Worm (Caenorhabditis elegans) whole organism, L1 larva: ENCODE results near the gene srxa-1.

ENCODE experiments used
- C04F5.9 ChIP-seq: sonication (generic microtip); optimal IDR thresholded peaks from 2 replicates; lab custom pipeline; 2016; ENCODE audit warnings: missing genetic modification characterization, missing compliant biosample characterization
- C16A3.4 ChIP-seq: fragments of 150-350 bp; optimal IDR thresholded peaks from 2 replicates; lab custom pipeline; 2014; ENCODE audit warnings: missing biosample characterization, missing genetic modification characterization
- Y116A8C.19 ChIP-seq: sonication (generic microtip); optimal IDR thresholded peaks from 2 replicates; lab custom pipeline; 2016; ENCODE audit warnings: missing compliant biosample characterization, missing genetic modification characterization, borderline replicate concordance
- ama-1 ChIP-seq: fragments of 150-350 bp; optimal IDR thresholded peaks from 2 replicates; lab custom pipeline; 2014
- blmp-1 ChIP-seq: fragments of 150-350 bp; optimal IDR thresholded peaks from 2 replicates; lab custom pipeline; 2014; ENCODE audit warnings: missing biosample characterization, missing genetic modification characterization
- ceh-8 ChIP-seq: fragments of 200-800 bp; sonication (Bioruptor generic); optimal IDR thresholded peaks from 2 replicates; lab custom pipeline; 2018; ENCODE audit warnings: mild to moderate bottlenecking, missing genetic modification characterization, moderate library complexity, missing compliant biosample characterization
- ceh-88 ChIP-seq: fragments of 200-800 bp; sonication (Bioruptor generic); IDR thresholded peaks from 2 replicates; pipeline ENCODE4 v1.3.6; 2022; ENCODE audit warnings: missing genetic modification characterization, missing compliant biosample characterization
- ceh-90 ChIP-seq: sonication (generic microtip); optimal IDR thresholded peaks from 2 replicates; lab custom pipeline; 2016; ENCODE audit warnings: missing genetic modification characterization, missing compliant biosample characterization
- dsc-1 ChIP-seq: sonication (generic microtip); optimal IDR thresholded peaks from 2 replicates; lab custom pipeline; 2016; ENCODE audit warnings: mild to moderate bottlenecking, missing genetic modification characterization, missing compliant biosample characterization
- efl-1 ChIP-seq, 4 experiments: fragments of 150-350 bp; optimal IDR thresholded peaks in 3 of 4; peaks in 1 of 4; 1 replicate in 1 of 4; 2 replicates in 3 of 4; lab custom pipeline; 2014; ENCODE audit warnings: missing biosample characterization in 2 of 4, missing genetic modification characterization in 2 of 4, missing genetic modification reagents in 2 of 4
- egl-13 ChIP-seq: sonication (generic microtip); optimal IDR thresholded peaks from 2 replicates; lab custom pipeline; 2016; ENCODE audit warnings: missing genotype, missing genetic modification reagents, missing genetic modification characterization, missing compliant biosample characterization
- elt-3 ChIP-seq, 6 experiments: fragments of 150-350 bp in 1 of 6; sonication (generic microtip); optimal IDR thresholded peaks; 2 replicates each; lab custom pipeline; 2017 to 2018; ENCODE audit warnings: missing biosample characterization in 6 of 6, missing genetic modification characterization in 6 of 6, inconsistent platforms in 1 of 6
- fkh-8 ChIP-seq: sonication (generic microtip); optimal IDR thresholded peaks from 2 replicates; lab custom pipeline; 2016; ENCODE audit warnings: mild to moderate bottlenecking, missing genetic modification characterization, missing compliant biosample characterization
- grh-1 ChIP-seq: fragments of 200-800 bp; sonication (Bioruptor generic); IDR thresholded peaks from 2 replicates; pipeline ENCODE4 v1.3.6; 2022; ENCODE audit warnings: missing genetic modification reagents, missing genetic modification characterization, missing compliant biosample characterization
- hpl-2 ChIP-seq: fragments of 150-350 bp; optimal IDR thresholded peaks from 2 replicates; lab custom pipeline; 2014; ENCODE audit warnings: missing biosample characterization, missing genetic modification reagents, missing genetic modification characterization
- isw-1 ChIP-seq: fragments of 200-800 bp; sonication (Bioruptor generic); IDR thresholded peaks from 2 replicates; pipeline ENCODE4 v1.3.6; 2022; ENCODE audit warnings: missing genetic modification characterization, missing compliant biosample characterization
- jun-1 ChIP-seq: fragments of 150-350 bp; optimal IDR thresholded peaks from 2 replicates; lab custom pipeline; 2014; ENCODE audit warnings: missing biosample characterization, missing genetic modification reagents, missing genetic modification characterization
- lin-15B ChIP-seq: fragments of 150-350 bp; sonication (generic microtip); optimal IDR thresholded peaks from 3 replicates; lab custom pipeline; 2014; ENCODE audit warnings: missing biosample characterization, missing genetic modification characterization
- lin-39 ChIP-seq: fragments of 150-350 bp; optimal IDR thresholded peaks from 2 replicates; lab custom pipeline; 2014; ENCODE audit warnings: missing biosample characterization, missing genetic modification reagents, missing genetic modification characterization
- mab-9 ChIP-seq: fragments of 200-800 bp; sonication (Bioruptor generic); IDR thresholded peaks from 2 replicates; pipeline ENCODE4 v1.3.6; 2022; ENCODE audit warnings: missing genetic modification reagents, missing genetic modification characterization, missing compliant biosample characterization
- mdl-1 ChIP-seq, 2 experiments: fragments of 150-350 bp; optimal IDR thresholded peaks; 2 replicates each; lab custom pipeline; 2014 to 2017; ENCODE audit warnings: missing biosample characterization in 2 of 2, missing genetic modification characterization in 2 of 2, inconsistent platforms in 1 of 2
- nhr-11 ChIP-seq: fragments of 150-350 bp; optimal IDR thresholded peaks from 2 replicates; lab custom pipeline; 2014; ENCODE audit warnings: missing biosample characterization, missing genetic modification characterization
- nhr-19 ChIP-seq: fragments of 200-800 bp; sonication (Bioruptor generic); conservative IDR thresholded peaks from 2 replicates; pipeline ENCODE4 v1.3.6; 2022; ENCODE audit warnings: missing genetic modification characterization, missing compliant biosample characterization
- nhr-237 ChIP-seq: fragments of 150-350 bp; optimal IDR thresholded peaks from 2 replicates; lab custom pipeline; 2014; ENCODE audit warnings: missing biosample characterization, missing genetic modification characterization
- nhr-71 ChIP-seq: sonication (generic microtip); optimal IDR thresholded peaks from 2 replicates; lab custom pipeline; 2016; ENCODE audit warnings: mild to moderate bottlenecking, missing genetic modification characterization, moderate library complexity, missing compliant biosample characterization
- nhr-84 ChIP-seq: sonication (generic microtip); optimal IDR thresholded peaks from 2 replicates; lab custom pipeline; 2017; ENCODE audit warnings: missing biosample characterization, missing genetic modification characterization
- nhr-85 ChIP-seq: sonication (generic microtip); peaks from one replicate; lab custom pipeline; 2016; ENCODE audit warnings: missing genetic modification characterization, inconsistent platforms, missing compliant biosample characterization
- nhr-90 ChIP-seq: sonication (generic microtip); optimal IDR thresholded peaks from 2 replicates; lab custom pipeline; 2016; ENCODE audit warnings: mild to moderate bottlenecking, missing genetic modification characterization, missing compliant biosample characterization; ENCODE audit not compliant: poor library complexity
- rnt-1 ChIP-seq: sonication (generic microtip); optimal IDR thresholded peaks from 2 replicates; lab custom pipeline; 2016; ENCODE audit warnings: mild to moderate bottlenecking, missing genetic modification characterization, moderate library complexity, missing compliant biosample characterization
- skn-1 ChIP-seq: fragments of 150-350 bp; optimal IDR thresholded peaks from 2 replicates; lab custom pipeline; 2014; ENCODE audit warnings: missing biosample characterization, missing genetic modification characterization
- snu-23 ChIP-seq: sonication (generic microtip); optimal IDR thresholded peaks from 2 replicates; lab custom pipeline; 2016; ENCODE audit warnings: missing genetic modification characterization, missing compliant biosample characterization
- sptf-1 ChIP-seq: fragments of 150-350 bp; optimal IDR thresholded peaks from 2 replicates; lab custom pipeline; 2014; ENCODE audit warnings: missing biosample characterization, missing genetic modification characterization
- sup-37 ChIP-seq: fragments of 200-800 bp; sonication (Bioruptor generic); optimal IDR thresholded peaks from 2 replicates; lab custom pipeline; 2018; ENCODE audit warnings: mild to moderate bottlenecking, missing genetic modification characterization, missing compliant biosample characterization
- swsn-7 ChIP-seq: sonication (generic microtip); optimal IDR thresholded peaks from 2 replicates; lab custom pipeline; 2016; ENCODE audit warnings: missing genetic modification characterization, missing compliant biosample characterization
- unc-30 ChIP-seq: sonication (generic microtip); optimal IDR thresholded peaks from 2 replicates; lab custom pipeline; 2017; ENCODE audit warnings: missing biosample characterization, missing genetic modification characterization
- unc-98 ChIP-seq: fragments of 200-800 bp; sonication (Bioruptor generic); IDR thresholded peaks from 2 replicates; pipeline ENCODE4 v1.3.6; 2022; ENCODE audit warnings: missing genetic modification characterization, missing compliant biosample characterization
- vab-15 ChIP-seq: sonication (generic microtip); optimal IDR thresholded peaks from 2 replicates; lab custom pipeline; 2017; ENCODE audit warnings: missing genotype, mild to moderate bottlenecking, missing genetic modification characterization, missing compliant biosample characterization

Gene srxa-1

ce11 chrV:20713620-20714019 is 18.3 kb upstream of the srxa-1 start, which contains the start of gene Y44A6C.1:
Gene Y44A6C.1, plus strand, starts transcription at chrV:20713920.
- TF ChIP-seq nhr-71 (peak; percentile 22), hpl-2 (GFP tag; lab: Kevin White, UChicago) (no peak)

ce11 chrV:20714503-20714902 is 17.4 kb upstream of the srxa-1 start:
- no peak for TF ChIP-seq ceh-88 (GFP tag; lab: Robert Waterston, UW)
- no peak for TF ChIP-seq fkh-8 (tag; lab: Kevin White, UChicago)
- no peak for TF ChIP-seq C04F5.9
- peak; percentile 11 for TF ChIP-seq ama-1 (lab: Kevin White, UChicago)
- TF ChIP-seq nhr-237 (tag; lab: Kevin White, UChicago): no peak
- TF ChIP-seq jun-1: no peak

- TF ChIP-seq dsc-1 (tag; lab: Kevin White, UChicago) (peak; percentile 1), ceh-8 (no peak), efl-1 (optimal IDR thresholded peaks at IDR 0.05; lab: Kevin White, UChicago) (no peak), efl-1 (GFP tag; optimal IDR thresholded peaks at IDR 0.05 in 1 of 2; lab: Kevin White, UChicago) (peak in 1 of 2 experiments; percentile 70)
- TF ChIP-seq, all 84 proteins: peak for 2
Observed at ce11 chrV:20716267-20716666, 15.6 kb upstream of the srxa-1 start.

- TF ChIP-seq nhr-19: no peak
- no peak for TF ChIP-seq nhr-11
- TF ChIP-seq dsc-1 (tag; lab: Kevin White, UChicago): no peak
- no peak for TF ChIP-seq C04F5.9
- TF ChIP-seq C16A3.4 (tag; lab: Kevin White, UChicago): no peak
- TF ChIP-seq sup-37: peak; percentile 23
- peak; percentile 24 for TF ChIP-seq nhr-85 (tag; lab: Kevin White, UChicago)
- TF ChIP-seq vab-15 (tag; lab: Kevin White, UChicago): no peak
- TF ChIP-seq unc-30: no peak
- no peak for TF ChIP-seq mdl-1 (tag; optimal IDR thresholded peaks at IDR 0.05; lab: Kevin White, UChicago)
- no peak for TF ChIP-seq skn-1
- no peak for TF ChIP-seq isw-1 (GFP tag; lab: Robert Waterston, UW)
- TF ChIP-seq grh-1: no peak
- TF ChIP-seq nhr-84 (tag; lab: Kevin White, UChicago): no peak
- no peak for TF ChIP-seq swsn-7
- TF ChIP-seq ceh-90: no peak
- no peak for TF ChIP-seq mab-9 (GFP tag; lab: Robert Waterston, UW)
- no peak for TF ChIP-seq lin-15B (tag; lab: Kevin White, UChicago)
- TF ChIP-seq blmp-1 (tag; lab: Kevin White, UChicago): no peak
- TF ChIP-seq Y116A8C.19 (tag; lab: Kevin White, UChicago): no peak
- no peak for TF ChIP-seq sptf-1 (tag; lab: Kevin White, UChicago)
- no peak for TF ChIP-seq lin-39
- no peak for TF ChIP-seq elt-3 (tag; optimal IDR thresholded peaks at IDR 0.05; lab: Kevin White, UChicago)
- peak; percentile 18 for TF ChIP-seq rnt-1
- TF ChIP-seq snu-23: no peak
- no peak for TF ChIP-seq nhr-90
- no peak for TF ChIP-seq unc-98 (GFP tag; lab: Robert Waterston, UW)
- TF ChIP-seq ama-1 (lab: Kevin White, UChicago): peak; percentile 5
- TF ChIP-seq efl-1 (optimal IDR thresholded peaks at IDR 0.05; lab: Kevin White, UChicago): no peak
- peak in 1 of 2 experiments; percentile 78 for TF ChIP-seq efl-1 (GFP tag; optimal IDR thresholded peaks at IDR 0.05 in 1 of 2; lab: Kevin White, UChicago)
- TF ChIP-seq egl-13 (tag; lab: Kevin White, UChicago): no peak
Observed at ce11 chrV:20716830-20717441, 15.0 kb upstream of the srxa-1 start.
